Worm (Caenorhabditis elegans): Measurements from ENCODE around the gene F10B5.2.

The F10B5.2 gene

DNA sequence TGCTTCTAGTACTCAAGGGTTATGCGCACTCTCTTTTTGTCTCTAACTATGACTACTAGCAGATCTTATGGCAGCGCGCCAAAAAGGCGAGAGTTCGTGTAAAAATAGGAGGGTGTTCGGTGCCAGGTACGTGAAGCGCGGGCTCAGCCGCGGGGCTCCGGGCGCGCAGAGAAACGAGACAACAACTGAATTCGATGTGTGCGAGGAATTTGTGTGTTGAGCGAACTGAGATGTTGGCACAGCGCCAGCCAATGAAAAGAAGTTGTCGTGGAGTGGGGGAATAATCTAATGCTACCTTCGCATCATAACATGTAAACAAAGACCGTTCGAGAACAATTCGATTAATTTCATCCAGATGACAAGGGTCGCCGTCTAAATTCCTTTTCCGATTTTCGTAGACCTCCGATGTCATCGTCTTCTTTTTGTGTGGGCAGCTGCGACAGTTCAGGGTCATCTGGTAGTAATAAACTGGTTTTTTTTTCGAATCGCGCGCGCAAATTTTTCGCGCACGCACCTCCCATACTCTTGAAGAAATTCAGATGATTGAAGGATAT is 13.1 kb upstream of the F10B5.2 start (continued):
- TF ChIP-seq alr-1 (tag; optimal IDR thresholded peaks at IDR 0.05; ENCODE audit: borderline replicate concordance) (no peak), nhr-71 (tag; optimal IDR thresholded peaks at IDR 0.05) (peak; percentile 71), mep-1 (tag; optimal IDR thresholded peaks at IDR 0.05) (peak; percentile 32), zip-4 (GFP tag; optimal IDR thresholded peaks at IDR 0.05) (no peak), lin-39 (tag; optimal IDR thresholded peaks at IDR 0.05) (no peak), F16B12.6 (tag; optimal IDR thresholded peaks at IDR 0.05) (peak; percentile 17), lsy-2 (tag; optimal IDR thresholded peaks at IDR 0.05) (peak; percentile 23 to 59), unc-62 (GFP tag; optimal IDR thresholded peaks at IDR 0.05) (no peak), swsn-7 (tag; optimal IDR thresholded peaks at IDR 0.05) (peak; percentile 42), mef-2 (tag; optimal IDR thresholded peaks at IDR 0.05) (peak; percentile 2), nhr-90 (tag; optimal IDR thresholded peaks at IDR 0.05; ENCODE audit: poor library complexity) (peak; percentile 41), nhr-84 (tag; optimal IDR thresholded peaks at IDR 0.05) (no peak), lin-15B (tag; optimal IDR thresholded peaks at IDR 0.05) (no peak), ets-5 (GFP tag; IDR thresholded peaks at IDR 0.05) (no peak), hpl-2 (GFP tag; optimal IDR thresholded peaks at IDR 0.05) (no peak), nhr-19 (GFP tag; conservative IDR thresholded peaks at IDR 0.05) (0 out of 2 replicates have a peak, but pooled peaks have one; percentile 29)

DNA sequence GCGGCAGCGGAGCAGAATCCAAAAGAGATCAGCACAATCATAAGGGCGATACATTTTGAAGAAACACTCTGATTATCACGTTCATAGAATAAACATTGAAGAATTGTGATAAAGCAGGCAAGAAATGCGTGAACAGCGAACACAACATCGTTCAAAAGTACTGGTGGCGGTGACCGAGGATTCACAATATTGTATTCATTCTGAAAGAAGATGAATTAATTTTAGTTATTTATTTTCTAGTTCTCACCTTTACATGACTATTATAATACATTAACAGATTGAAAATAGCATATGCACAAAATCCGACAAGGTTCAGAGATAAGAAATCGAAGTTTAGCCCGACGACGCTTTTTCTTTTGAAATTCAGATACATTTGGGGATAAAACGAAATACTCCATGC is 8.6 kb upstream of the F10B5.2 start:
- TF ChIP-seq nhr-20 (tag; optimal IDR thresholded peaks at IDR 0.05): no peak
- no peak for TF ChIP-seq C16A3.4 (tag; optimal IDR thresholded peaks at IDR 0.05)
- no peak for TF ChIP-seq pqm-1 (tag; optimal IDR thresholded peaks at IDR 0.05)
- no peak for TF ChIP-seq C04F5.9 (tag; optimal IDR thresholded peaks at IDR 0.05)
- no peak for TF ChIP-seq unc-98 (GFP tag; IDR thresholded peaks at IDR 0.05)

DNA sequence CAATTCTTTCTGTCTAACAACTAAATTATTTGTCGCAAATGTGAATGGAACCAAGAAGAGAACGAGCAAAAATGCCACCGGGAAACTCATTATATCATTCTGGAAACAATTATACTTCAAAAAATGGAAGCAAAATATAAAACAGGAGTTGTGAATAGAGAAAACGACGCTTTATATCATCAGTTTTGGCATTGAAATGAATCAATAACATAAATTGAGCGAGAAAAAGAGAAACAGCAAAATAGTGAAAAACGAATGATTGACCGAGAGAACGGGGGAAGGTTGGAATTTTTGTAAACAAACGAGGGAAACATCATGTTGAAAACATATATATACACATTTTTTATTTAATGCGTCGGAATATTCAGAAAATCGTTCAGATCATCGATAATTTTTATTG is 7.7 kb upstream of the F10B5.2 start, which contains the start of gene ctns-1:
ctns-1 (minus strand) TSS at position 101 of the 400 bp plus-strand sequence.
- TF ChIP-seq aha-1 (tag; optimal IDR thresholded peaks at IDR 0.05) (no peak), efl-1 (optimal IDR thresholded peaks at IDR 0.05) (no peak), efl-1 (GFP tag; optimal IDR thresholded peaks at IDR 0.05 in 1 of 2) (peak in 1 of 2 experiments; percentile 11), isw-1 (GFP tag; IDR thresholded peaks at IDR 0.05) (no peak)

DNA sequence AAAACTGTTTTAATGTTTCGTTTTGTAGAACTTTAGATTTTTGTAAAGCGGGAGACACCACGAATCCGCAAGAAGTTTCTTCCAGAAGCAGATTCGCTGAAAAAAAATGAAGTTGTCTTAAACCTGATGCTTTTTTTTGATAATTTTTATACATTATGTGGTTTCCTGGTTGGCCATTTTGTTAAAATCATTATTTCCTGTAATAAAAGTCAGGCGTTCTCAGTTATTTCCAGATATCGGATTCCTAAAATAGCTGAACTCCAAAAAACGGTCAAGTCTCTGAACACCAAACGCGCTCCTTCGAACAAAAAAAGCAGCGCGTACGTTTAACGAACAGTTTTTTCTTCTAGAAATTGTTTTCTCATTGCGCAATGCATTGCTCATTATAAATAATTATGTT is 7.2 kb upstream of the F10B5.2 start:
- TF ChIP-seq blmp-1 (tag; optimal IDR thresholded peaks at IDR 0.05) (no peak), fkh-8 (tag; optimal IDR thresholded peaks at IDR 0.05) (peak; percentile 55), nhr-11 (tag; optimal IDR thresholded peaks at IDR 0.05) (no peak), unc-86 (tag; optimal IDR thresholded peaks at IDR 0.05) (no peak), egl-13 (tag; optimal IDR thresholded peaks at IDR 0.05) (no peak), zag-1 (tag; optimal IDR thresholded peaks at IDR 0.05) (no peak), nhr-47 (tag; optimal IDR thresholded peaks at IDR 0.05) (peak; percentile 23), lin-35 (GFP tag; optimal IDR thresholded peaks at IDR 0.05) (peak; percentile 39 to 85), lin-13 (GFP tag; optimal IDR thresholded peaks at IDR 0.05) (peak; percentile 34), nhr-20 (tag; optimal IDR thresholded peaks at IDR 0.05) (peak; percentile 24), C04F5.9 (tag; optimal IDR thresholded peaks at IDR 0.05) (no peak), unc-30 (tag; optimal IDR thresholded peaks at IDR 0.05) (no peak), nhr-71 (tag; optimal IDR thresholded peaks at IDR 0.05) (peak; percentile 54), lin-14 (GFP tag; optimal IDR thresholded peaks at IDR 0.05) (peak; percentile 46), nhr-84 (tag; optimal IDR thresholded peaks at IDR 0.05) (no peak), ceh-63 (GFP tag; optimal IDR thresholded peaks at IDR 0.05) (no peak), lin-39 (tag; optimal IDR thresholded peaks at IDR 0.05) (no peak), alr-1 (tag; optimal IDR thresholded peaks at IDR 0.05; ENCODE audit: borderline replicate concordance) (no peak), vab-15 (tag; optimal IDR thresholded peaks at IDR 0.05) (no peak), efl-1 (optimal IDR thresholded peaks at IDR 0.05) (peak; percentile 65 to 73), efl-1 (GFP tag; optimal IDR thresholded peaks at IDR 0.05 in 1 of 2) (peak; percentile 65 to 97), C16A3.4 (tag; optimal IDR thresholded peaks at IDR 0.05) (no peak), zip-4 (GFP tag; optimal IDR thresholded peaks at IDR 0.05) (no peak), efl-3 (GFP tag; optimal IDR thresholded peaks at IDR 0.05) (no peak), mdl-1 (tag; optimal IDR thresholded peaks at IDR 0.05) (no peak), Y116A8C.19 (tag; optimal IDR thresholded peaks at IDR 0.05; ENCODE audit: borderline replicate concordance) (no peak), ces-1 (GFP tag; optimal IDR thresholded peaks at IDR 0.05) (no peak), mab-9 (GFP tag; IDR thresholded peaks at IDR 0.05) (no peak), dsc-1 (tag; optimal IDR thresholded peaks at IDR 0.05) (peak; percentile 7), elt-3 (tag; optimal IDR thresholded peaks at IDR 0.05) (no peak), fkh-4 (tag; optimal IDR thresholded peaks at IDR 0.05; ENCODE audit: borderline replicate concordance) (no peak), skn-1 (tag; optimal IDR thresholded peaks at IDR 0.05) (peak; percentile 33)

Measured in whole organism, L1 larva.